Fruit fly (Drosophila melanogaster): ENCODE results near the gene CG5149.
A peak's percentile ranks its signal among the peaks of the same experiment; 100 is the strongest.

Gene CG5149

dm6 chr2L:7420305-7421287 is 32.5 kb upstream of the CG5149 start (continued):
- TF ChIP-seq klu (GFP tag; IDR thresholded peaks at IDR 0.05) (peak; percentile 74), CG13624 (GFP tag; optimal IDR thresholded peaks at IDR 0.05) (peak; percentile 69), CG2116 (GFP tag; optimal IDR thresholded peaks at IDR 0.05) (peak; percentile 7), scrt (GFP tag; optimal IDR thresholded peaks at IDR 0.05) (peak; percentile 73), usp (GFP tag; optimal IDR thresholded peaks at IDR 0.05) (no peak), CG9876 (GFP tag; optimal IDR thresholded peaks at IDR 0.05) (peak; percentile 77), jumu (GFP tag; optimal IDR thresholded peaks at IDR 0.05) (peak; percentile 17), E2f1 (GFP tag; IDR thresholded peaks at IDR 0.05) (peak; percentile 58)

DNA sequence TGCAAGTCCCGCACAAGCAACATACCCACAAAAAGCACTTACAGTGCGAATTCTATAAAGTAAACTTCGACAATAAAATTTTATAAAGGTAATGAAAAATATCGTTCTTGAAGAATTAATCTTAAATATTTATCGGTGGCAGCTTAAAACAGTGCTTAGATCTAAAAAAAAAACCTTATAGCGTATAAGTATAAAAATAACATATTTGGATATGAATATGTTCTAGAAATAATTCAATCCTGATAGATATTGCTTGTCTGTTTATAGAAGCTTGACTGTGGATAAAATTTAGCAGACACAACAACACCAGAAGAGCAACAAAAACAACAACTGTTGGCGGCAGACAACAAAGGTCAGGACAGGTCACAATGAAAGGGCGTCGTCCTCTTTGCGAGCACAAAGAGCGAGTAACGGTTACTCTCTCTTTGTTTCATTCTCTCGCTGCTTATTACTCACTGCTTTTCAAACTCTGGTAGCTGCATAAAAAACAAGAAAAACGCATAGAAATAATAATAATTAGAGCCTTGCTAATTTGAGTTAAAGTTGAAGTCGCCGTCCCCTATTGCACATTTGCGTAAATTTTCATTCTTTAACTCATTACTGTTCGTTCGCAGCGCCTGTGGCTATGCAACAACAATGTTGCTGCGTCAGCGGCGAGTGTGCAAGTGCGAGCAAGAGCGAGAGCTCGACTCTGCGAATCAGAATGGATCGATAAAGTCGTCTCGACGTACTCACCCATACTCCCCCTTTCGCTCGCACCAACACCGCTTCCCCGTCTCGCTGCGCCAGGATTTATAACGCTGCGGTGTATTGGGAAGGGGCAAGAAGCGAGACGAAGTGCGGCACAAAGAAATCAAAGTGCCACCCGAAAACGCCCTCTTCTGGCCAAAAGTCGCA is 31.6 kb upstream of the CG5149 start:
- 0 out of 3 replicates have a peak, but pooled peaks have one; percentile 38 for TF ChIP-seq Opbp (GFP tag; IDR thresholded peaks at IDR 0.05; ENCODE audit: partially characterized antibody)
- no peak for TF ChIP-seq CG31365 (tag; optimal IDR thresholded peaks at IDR 0.05)
- no peak for TF ChIP-seq dpn (GFP tag; optimal IDR thresholded peaks at IDR 0.05)
- TF ChIP-seq nau (GFP tag; optimal IDR thresholded peaks at IDR 0.05) = no peak
- TF ChIP-seq amos (GFP tag; IDR thresholded peaks at IDR 0.05; ENCODE audit: partially characterized antibody) = no peak
- TF ChIP-seq HmgZ (tag; optimal IDR thresholded peaks at IDR 0.05) = no peak
- TF ChIP-seq ttk (GFP tag; IDR thresholded peaks at IDR 0.05) = no peak
- no peak for TF ChIP-seq CG3065 (GFP tag; optimal IDR thresholded peaks at IDR 0.05)
- no peak for TF ChIP-seq Hey (tag; optimal IDR thresholded peaks at IDR 0.05)
- no peak for TF ChIP-seq prd (optimal IDR thresholded peaks at IDR 0.05)
- no peak for TF ChIP-seq prd (GFP tag; IDR thresholded peaks at IDR 0.05)
- TF ChIP-seq Sox100B (GFP tag; optimal IDR thresholded peaks at IDR 0.05) = no peak
- no peak for TF ChIP-seq CG7928 (GFP tag; optimal IDR thresholded peaks at IDR 0.05)
- no peak for TF ChIP-seq D (optimal IDR thresholded peaks at IDR 0.05)
- TF ChIP-seq D (GFP tag; optimal IDR thresholded peaks at IDR 0.05) = no peak
- no peak for TF ChIP-seq CG9437 (GFP tag; optimal IDR thresholded peaks at IDR 0.05)
- no peak for TF ChIP-seq Mrtf (GFP tag; IDR thresholded peaks at IDR 0.05)
- no peak for TF ChIP-seq unc-4 (GFP tag; IDR thresholded peaks at IDR 0.05; ENCODE audit: partially characterized antibody)
- TF ChIP-seq hkb (optimal IDR thresholded peaks at IDR 0.05) = no peak
- TF ChIP-seq hkb (GFP tag; IDR thresholded peaks at IDR 0.05) = no peak
- TF ChIP-seq CG8089 (GFP tag; optimal IDR thresholded peaks at IDR 0.05) = no peak
- TF ChIP-seq Elba2 (GFP tag; optimal IDR thresholded peaks at IDR 0.05) = no peak
- no peak for TF ChIP-seq Rx (GFP tag; IDR thresholded peaks at IDR 0.05)
- no peak for TF ChIP-seq CG12236 (GFP tag; optimal IDR thresholded peaks at IDR 0.05)
- TF ChIP-seq nmo (GFP tag; optimal IDR thresholded peaks at IDR 0.05) = peak; percentile 16
- TF ChIP-seq CG12299 (tag; optimal IDR thresholded peaks at IDR 0.05) = no peak
- TF ChIP-seq gem (tag; optimal IDR thresholded peaks at IDR 0.05) = peak; percentile 63
- TF ChIP-seq CG10654 (GFP tag; optimal IDR thresholded peaks at IDR 0.05) = no peak
- TF ChIP-seq CG13287 (GFP tag; IDR thresholded peaks at IDR 0.05; ENCODE audit: partially characterized antibody) = no peak
- TF ChIP-seq CG9727 (GFP tag; optimal IDR thresholded peaks at IDR 0.05) = no peak
- TF ChIP-seq sima (GFP tag; optimal IDR thresholded peaks at IDR 0.05) = no peak
- no peak for TF ChIP-seq shn (GFP tag; optimal IDR thresholded peaks at IDR 0.05)
- TF ChIP-seq az2 (GFP tag; optimal IDR thresholded peaks at IDR 0.05) = no peak
- TF ChIP-seq Abd-B (GFP tag; optimal IDR thresholded peaks at IDR 0.05) = no peak
- no peak for TF ChIP-seq CG17568 (GFP tag; optimal IDR thresholded peaks at IDR 0.05)
- no peak for TF ChIP-seq Gug (GFP tag; IDR thresholded peaks at IDR 0.05)
- TF ChIP-seq D19B (GFP tag; optimal IDR thresholded peaks at IDR 0.05) = no peak
- TF ChIP-seq CG9797 (GFP tag; optimal IDR thresholded peaks at IDR 0.05) = no peak
- no peak for TF ChIP-seq kay (GFP tag; optimal IDR thresholded peaks at IDR 0.05)

All from whole organism, embryonic.